Fruit fly (Drosophila melanogaster): ENCODE results near the gene Tsp26A.

Tsp26A gene

dm6 chr2L:6037830-6038229, 37.8 kb downstream of the Tsp26A start, which contains the start of the genes CG9117 and CG31643 (continued):
- TF ChIP-seq Lpt (GFP tag; optimal IDR thresholded peaks at IDR 0.05) (no peak), schlank (tag; optimal IDR thresholded peaks at IDR 0.05) (no peak), CG17802 (tag; optimal IDR thresholded peaks at IDR 0.05) (no peak), CG9437 (GFP tag; optimal IDR thresholded peaks at IDR 0.05) (peak; percentile 34), sob (GFP tag; IDR thresholded peaks at IDR 0.05) (peak; percentile 58; the same call in 1 of the 2 replicates), HLHmδ (GFP tag; optimal IDR thresholded peaks at IDR 0.05) (no peak), CG3163 (GFP tag; optimal IDR thresholded peaks at IDR 0.05) (no peak), PHDP (tag; optimal IDR thresholded peaks at IDR 0.05) (peak; percentile 66), CG7928 (GFP tag; optimal IDR thresholded peaks at IDR 0.05) (peak; percentile 23), CG18476 (GFP tag; optimal IDR thresholded peaks at IDR 0.05) (peak; percentile 30), zen (tag; optimal IDR thresholded peaks at IDR 0.05) (peak; percentile 26), NK7.1 (GFP tag; optimal IDR thresholded peaks at IDR 0.05) (no peak), Hsf (GFP tag; optimal IDR thresholded peaks at IDR 0.05) (peak; percentile 57), E2f2 (GFP tag; IDR thresholded peaks at IDR 0.05) (peak; percentile 28), sens (GFP tag) (peak; percentile 97), CHES-1-like (GFP tag; optimal IDR thresholded peaks at IDR 0.05) (peak; percentile 70), chn (GFP tag; optimal IDR thresholded peaks at IDR 0.05) (peak; percentile 42), CG10267 (tag; optimal IDR thresholded peaks at IDR 0.05) (peak; percentile 57), mirr (GFP tag; optimal IDR thresholded peaks at IDR 0.05) (peak; percentile 48), trem (tag; optimal IDR thresholded peaks at IDR 0.05) (peak; percentile 99), prd (optimal IDR thresholded peaks at IDR 0.05) (no peak), prd (GFP tag; IDR thresholded peaks at IDR 0.05) (peak; percentile 54; the same call in 1 of the 3 replicates), CG5180 (GFP tag; optimal IDR thresholded peaks at IDR 0.05) (no peak), Dp (GFP tag; optimal IDR thresholded peaks at IDR 0.05) (no peak), danr (GFP tag; IDR thresholded peaks at IDR 0.05) (no peak), tin (GFP tag; optimal IDR thresholded peaks at IDR 0.05) (peak; percentile 38), CG1647 (GFP tag; optimal IDR thresholded peaks at IDR 0.05) (no peak), Xbp1 (GFP tag; optimal IDR thresholded peaks at IDR 0.05) (peak; percentile 68), lbe (GFP tag; optimal IDR thresholded peaks at IDR 0.05) (peak; percentile 55), pfk (GFP tag; optimal IDR thresholded peaks at IDR 0.05) (no peak), luna (GFP tag; optimal IDR thresholded peaks at IDR 0.05) (no peak), grn (GFP tag; optimal IDR thresholded peaks at IDR 0.05) (no peak), Lhr (GFP tag; optimal IDR thresholded peaks at IDR 0.05) (no peak), CG33213 (GFP tag; optimal IDR thresholded peaks at IDR 0.05) (peak; percentile 47), Ravus (GFP tag; IDR thresholded peaks at IDR 0.05) (no peak), usp (GFP tag; optimal IDR thresholded peaks at IDR 0.05) (no peak), Dll (GFP tag; IDR thresholded peaks at IDR 0.05; ENCODE audit: partially characterized antibody) (peak; percentile 53; the same call in 1 of the 4 replicates), klu (GFP tag; IDR thresholded peaks at IDR 0.05) (no peak), D19A (tag; optimal IDR thresholded peaks at IDR 0.05) (no peak), MBD-R2 (GFP tag; IDR thresholded peaks at IDR 0.05) (peak; percentile 82), sqz (GFP tag; optimal IDR thresholded peaks at IDR 0.05) (no peak), CG18262 (tag; optimal IDR thresholded peaks at IDR 0.05) (no peak), CG31388 (GFP tag; optimal IDR thresholded peaks at IDR 0.05) (no peak), Xrp1 (GFP tag; IDR thresholded peaks at IDR 0.05) (peak; percentile 58), pum (GFP tag; optimal IDR thresholded peaks at IDR 0.05) (peak; percentile 13), CG15073 (GFP tag; optimal IDR thresholded peaks at IDR 0.05) (no peak), CG6765 (GFP tag; optimal IDR thresholded peaks at IDR 0.05) (no peak), CG10543 (GFP tag; optimal IDR thresholded peaks at IDR 0.05) (no peak), CG13894 (tag; optimal IDR thresholded peaks at IDR 0.05) (no peak), CG2889 (GFP tag; IDR thresholded peaks at IDR 0.05) (no peak), Stat92E (GFP tag; optimal IDR thresholded peaks at IDR 0.05) (no peak), nerfin-2 (GFP tag; IDR thresholded peaks at IDR 0.05; ENCODE audit: partially characterized antibody) (no peak)
